Fruit fly (Drosophila melanogaster) whole organism, embryonic: ENCODE measurements around the gene CG32719.

Experiments used
- Ada2b ChIP-seq: fragments of 200-800 bp; sonication (Bioruptor generic); IDR thresholded peaks from 2 replicates; pipeline ENCODE4 v1.3.6; 2022; ENCODE audit warnings: missing biosample characterization, missing genetic modification characterization
- CG10274 ChIP-seq: fragments of 200-800 bp; sonication (Bioruptor generic); optimal IDR thresholded peaks from 3 replicates; lab custom pipeline; 2017; ENCODE audit warnings: missing biosample characterization, mild to moderate bottlenecking, missing genetic modification characterization
- CG10366 ChIP-seq: fragments of 200-800 bp; sonication (Bioruptor generic); IDR thresholded peaks from 2 replicates; pipeline ENCODE4 v1.3.6; 2022; ENCODE audit warnings: missing biosample characterization, missing genetic modification characterization
- CG10565 ChIP-seq: fragments of 200-800 bp; sonication (Bioruptor generic); optimal IDR thresholded peaks from 3 replicates; lab custom pipeline; 2016; ENCODE audit warnings: missing biosample characterization, mild to moderate bottlenecking, missing genetic modification characterization
- CG10979 ChIP-seq: fragments of 200-800 bp; sonication (Bioruptor generic); optimal IDR thresholded peaks from 2 replicates; lab custom pipeline; 2018; ENCODE audit warnings: missing biosample characterization, mild to moderate bottlenecking, missing genetic modification characterization, moderate library complexity
- CG11504 ChIP-seq: fragments of 200-800 bp; sonication (Bioruptor generic); optimal IDR thresholded peaks from 3 replicates; lab custom pipeline; 2019; ENCODE audit warnings: missing biosample characterization, mild to moderate bottlenecking, missing genetic modification characterization, moderate library complexity
- CG13424 ChIP-seq: fragments of 200-800 bp; sonication (Bioruptor generic); optimal IDR thresholded peaks from 2 replicates; lab custom pipeline; 2019; ENCODE audit warnings: missing biosample characterization, mild to moderate bottlenecking, missing genetic modification characterization, moderate library complexity
- CG13894 ChIP-seq: fragments of 200-800 bp; sonication (Bioruptor generic); optimal IDR thresholded peaks from 3 replicates; lab custom pipeline; 2018; ENCODE audit warnings: missing biosample characterization, mild to moderate bottlenecking, missing genetic modification characterization, moderate library complexity
- CG15601 ChIP-seq: fragments of 200-800 bp; sonication (Bioruptor generic); optimal IDR thresholded peaks from 3 replicates; lab custom pipeline; 2019; ENCODE audit warnings: missing biosample characterization, mild to moderate bottlenecking, missing genetic modification characterization, moderate library complexity
- CG1602 ChIP-seq: fragments of 200-800 bp; sonication (Bioruptor generic); optimal IDR thresholded peaks from 3 replicates; lab custom pipeline; 2016; ENCODE audit warnings: missing biosample characterization, missing genetic modification characterization
- CG17328 ChIP-seq: fragments of 200-800 bp; sonication (Bioruptor generic); IDR thresholded peaks from 2 replicates; pipeline ENCODE4 v1.3.6; 2022; ENCODE audit warnings: missing biosample characterization, missing genetic modification characterization
- CG18476 ChIP-seq: fragments of 200-800 bp; sonication (Bioruptor generic); optimal IDR thresholded peaks from 2 replicates; lab custom pipeline; 2016; ENCODE audit warnings: missing biosample characterization, mild to moderate bottlenecking, missing genetic modification characterization
- CG18599 ChIP-seq: fragments of 200-800 bp; sonication (Bioruptor generic); optimal IDR thresholded peaks from 3 replicates; lab custom pipeline; 2017; ENCODE audit warnings: missing biosample characterization, missing genetic modification characterization, mild to moderate bottlenecking, moderate library complexity, missing genetic modification reagents
- CG2712 ChIP-seq: fragments of 200-800 bp; optimal IDR thresholded peaks from 3 replicates; lab custom pipeline; 2019; ENCODE audit warnings: missing biosample characterization, mild to moderate bottlenecking, missing genetic modification characterization, moderate library complexity
- CG30403 ChIP-seq: fragments of 200-800 bp; sonication (Bioruptor generic); optimal IDR thresholded peaks from 3 replicates; lab custom pipeline; 2016; ENCODE audit warnings: missing biosample characterization, missing genetic modification characterization
- CG4424 ChIP-seq: fragments of 200-800 bp; sonication (Bioruptor generic); optimal IDR thresholded peaks from 3 replicates; lab custom pipeline; 2016; ENCODE audit warnings: missing biosample characterization, missing genetic modification characterization
- CG4730 ChIP-seq: fragments of 200-800 bp; sonication (Bioruptor generic); IDR thresholded peaks from 2 replicates; pipeline ENCODE4 v1.3.6; 2022; ENCODE audit warnings: missing biosample characterization, missing genetic modification characterization
- CG6689 ChIP-seq: fragments of 200-800 bp; sonication (Bioruptor generic); IDR thresholded peaks from 2 replicates; pipeline ENCODE4 v1.3.6; 2022; ENCODE audit warnings: missing biosample characterization, missing genetic modification characterization
- CG9727 ChIP-seq: fragments of 200-800 bp; sonication (Bioruptor generic); optimal IDR thresholded peaks from 3 replicates; lab custom pipeline; 2017; ENCODE audit warnings: missing biosample characterization, mild to moderate bottlenecking, missing genetic modification characterization
- Fer2 ChIP-seq: fragments of 200-800 bp; sonication (Bioruptor generic); optimal IDR thresholded peaks from 2 replicates; lab custom pipeline; 2018; ENCODE audit warnings: missing biosample characterization, mild to moderate bottlenecking, missing genetic modification characterization, moderate library complexity
- Oli ChIP-seq: fragments of 200-800 bp; sonication (Bioruptor generic); optimal IDR thresholded peaks from 2 replicates; lab custom pipeline; 2018; ENCODE audit warnings: missing biosample characterization, mild to moderate bottlenecking, missing genetic modification characterization, moderate library complexity
- PHDP ChIP-seq: fragments of 200-800 bp; sonication (Bioruptor generic); optimal IDR thresholded peaks from 3 replicates; lab custom pipeline; 2018; ENCODE audit warnings: missing biosample characterization, mild to moderate bottlenecking, missing genetic modification characterization, moderate library complexity
- Ptx1 ChIP-seq: fragments of 200-800 bp; sonication (Bioruptor generic); IDR thresholded peaks from 2 replicates; pipeline ENCODE4 v1.3.6; 2022; ENCODE audit warnings: missing biosample characterization, missing genetic modification characterization
- Ravus ChIP-seq: fragments of 200-800 bp; sonication (Bioruptor generic); IDR thresholded peaks from 2 replicates; pipeline ENCODE4 v1.3.6; 2022; ENCODE audit warnings: missing biosample characterization, missing genetic modification characterization
- Rfx ChIP-seq: fragments of 200-800 bp; sonication (Bioruptor generic); IDR thresholded peaks from 2 replicates; pipeline ENCODE4 v1.3.6; 2022; ENCODE audit warnings: missing biosample characterization, missing genetic modification characterization
- Stat92E ChIP-seq, 3 experiments: fragments of >200 bp in 2 of 3; fragments of 200-800 bp in 1 of 3; sonication (Bioruptor generic) in 1 of 3; optimal IDR thresholded peaks; 2 replicates each; lab custom pipeline; 2017 to 2019; ENCODE audit warnings: missing biosample characterization in 3 of 3, missing genetic modification characterization in 3 of 3, mild to moderate bottlenecking in 1 of 3, moderate library complexity in 1 of 3
- Xbp1 ChIP-seq: fragments of 200-800 bp; sonication (Bioruptor generic); optimal IDR thresholded peaks from 3 replicates; lab custom pipeline; 2016; ENCODE audit warnings: missing biosample characterization, mild to moderate bottlenecking, missing genetic modification characterization
- ap ChIP-seq: fragments of 200-800 bp; sonication (Bioruptor generic); IDR thresholded peaks from 2 replicates; pipeline ENCODE4 v1.3.6; 2022; ENCODE audit warnings: missing biosample characterization, missing genetic modification characterization
- ato ChIP-seq: fragments of 200-800 bp; sonication (Bioruptor generic); IDR thresholded peaks from 2 replicates; pipeline ENCODE4 v1.3.6; 2022; ENCODE audit warnings: missing biosample characterization, missing genetic modification characterization; ENCODE audit not compliant: partially characterized antibody
- cas ChIP-seq: fragments of 200-800 bp; sonication (Bioruptor generic); IDR thresholded peaks from 2 replicates; pipeline ENCODE4 v1.3.6; 2022; ENCODE audit warnings: missing biosample characterization, missing genetic modification characterization
- chn ChIP-seq: fragments of 200-800 bp; sonication (Bioruptor generic); optimal IDR thresholded peaks from 2 replicates; lab custom pipeline; 2016; ENCODE audit warnings: missing biosample characterization, missing genetic modification characterization
- ci ChIP-seq: fragments of 200-800 bp; sonication (Bioruptor generic); IDR thresholded peaks from 3 replicates; pipeline ENCODE4 v1.3.6; 2022; ENCODE audit warnings: missing biosample characterization, missing genetic modification characterization
- dmrt99B ChIP-seq: fragments of 200-800 bp; sonication (Bioruptor generic); optimal IDR thresholded peaks from 2 replicates; lab custom pipeline; 2018; ENCODE audit warnings: missing biosample characterization, mild to moderate bottlenecking, missing genetic modification characterization, moderate library complexity
- dpn ChIP-seq, 2 experiments: fragments of 200-800 bp; sonication (Bioruptor generic); optimal IDR thresholded peaks; 3 replicates each; lab custom pipeline; 2016; ENCODE audit warnings: missing biosample characterization in 2 of 2, missing genetic modification characterization in 2 of 2
- ems ChIP-seq: fragments of 200-800 bp; sonication (Bioruptor generic); optimal IDR thresholded peaks from 3 replicates; lab custom pipeline; 2016; ENCODE audit warnings: missing biosample characterization, missing genetic modification characterization
- en ChIP-seq: fragments of 200-800 bp; sonication (Bioruptor generic); optimal IDR thresholded peaks from 2 replicates; lab custom pipeline; 2016; ENCODE audit warnings: missing biosample characterization, missing genetic modification characterization
- grau ChIP-seq: fragments of 200-800 bp; optimal IDR thresholded peaks from 3 replicates; lab custom pipeline; 2019; ENCODE audit warnings: missing biosample characterization, mild to moderate bottlenecking, missing genetic modification characterization, moderate library complexity
- ind ChIP-seq: fragments of 200-800 bp; sonication (Bioruptor generic); optimal IDR thresholded peaks from 3 replicates; lab custom pipeline; 2016; ENCODE audit warnings: missing biosample characterization, missing genetic modification characterization
- insv ChIP-seq, 2 experiments: fragments of 200-800 bp; sonication (Bioruptor generic); optimal IDR thresholded peaks; 3 replicates each; lab custom pipeline; 2016 to 2018; ENCODE audit warnings: missing biosample characterization in 2 of 2, missing genetic modification characterization in 2 of 2
- kay ChIP-seq: fragments of 200-800 bp; sonication (Bioruptor generic); optimal IDR thresholded peaks from 2 replicates; lab custom pipeline; 2016; ENCODE audit warnings: missing biosample characterization, missing genetic modification characterization
- lmd ChIP-seq: fragments of 200-800 bp; sonication (Bioruptor generic); IDR thresholded peaks from 2 replicates; pipeline ENCODE4 v1.3.6; 2022; ENCODE audit warnings: missing biosample characterization, missing genetic modification characterization
- lola ChIP-seq, 3 experiments: fragments of >200 bp in 2 of 3; fragments of 200-800 bp in 1 of 3; sonication (Bioruptor generic) in 1 of 3; optimal IDR thresholded peaks; 2 replicates each; lab custom pipeline; 2017 to 2019; ENCODE audit warnings: missing biosample characterization in 3 of 3, missing genetic modification characterization in 3 of 3, mild to moderate bottlenecking in 1 of 3, moderate library complexity in 1 of 3
- onecut ChIP-seq: fragments of 200-800 bp; sonication (Bioruptor generic); IDR thresholded peaks from 2 replicates; pipeline ENCODE4 v1.3.6; 2022; ENCODE audit warnings: missing biosample characterization, missing genetic modification characterization
- phol ChIP-seq: fragments of 200-800 bp; sonication (Bioruptor generic); optimal IDR thresholded peaks from 3 replicates; lab custom pipeline; 2018; ENCODE audit warnings: missing biosample characterization, mild to moderate bottlenecking, missing genetic modification characterization, moderate library complexity
- row ChIP-seq: fragments of 200-800 bp; sonication (Bioruptor generic); IDR thresholded peaks from 3 replicates; pipeline ENCODE4 v1.3.6; 2022; ENCODE audit warnings: missing biosample characterization, missing genetic modification characterization
- shn ChIP-seq: fragments of 200-800 bp; sonication (Bioruptor generic); optimal IDR thresholded peaks from 3 replicates; lab custom pipeline; 2016; ENCODE audit warnings: missing biosample characterization, missing genetic modification characterization
- stc ChIP-seq: fragments of 200-800 bp; sonication (Bioruptor generic); IDR thresholded peaks from 2 replicates; pipeline ENCODE4 v1.3.6; 2022; ENCODE audit warnings: missing biosample characterization, missing genetic modification characterization
- sug ChIP-seq: fragments of 200-800 bp; optimal IDR thresholded peaks from 2 replicates; lab custom pipeline; 2019; ENCODE audit warnings: missing biosample characterization, mild to moderate bottlenecking, missing genetic modification characterization, moderate library complexity
- unpg ChIP-seq: fragments of 200-800 bp; sonication (Bioruptor generic); optimal IDR thresholded peaks from 3 replicates; lab custom pipeline; 2018; ENCODE audit warnings: missing biosample characterization, mild to moderate bottlenecking, missing genetic modification characterization, moderate library complexity

CG32719 gene

DNA sequence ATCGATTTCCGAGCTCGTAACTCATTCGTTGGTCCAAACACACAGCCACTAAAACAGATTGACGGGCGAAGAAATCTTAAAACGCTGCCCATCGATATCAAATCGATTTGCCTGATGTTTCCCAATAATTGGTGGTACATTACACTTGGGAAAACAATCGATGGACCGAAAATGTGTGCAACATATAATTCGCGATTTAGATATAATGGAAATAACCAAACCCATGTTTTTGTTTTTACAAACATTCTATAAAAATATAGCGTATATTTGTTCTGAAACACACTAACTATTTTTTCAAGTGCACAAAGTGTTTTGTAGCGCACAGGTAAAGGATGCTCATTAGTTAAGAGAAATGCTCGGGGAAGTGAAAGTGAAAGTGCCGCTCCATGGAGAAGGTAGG, 4.3 kb upstream of the CG32719 start (continued):
- TF ChIP-seq sug (tag; lab: Kevin White, UChicago) (no peak), ato (no peak), ap (GFP tag; lab: Robert Waterston, UW) (no peak), shn (no peak), ind (no peak)

DNA sequence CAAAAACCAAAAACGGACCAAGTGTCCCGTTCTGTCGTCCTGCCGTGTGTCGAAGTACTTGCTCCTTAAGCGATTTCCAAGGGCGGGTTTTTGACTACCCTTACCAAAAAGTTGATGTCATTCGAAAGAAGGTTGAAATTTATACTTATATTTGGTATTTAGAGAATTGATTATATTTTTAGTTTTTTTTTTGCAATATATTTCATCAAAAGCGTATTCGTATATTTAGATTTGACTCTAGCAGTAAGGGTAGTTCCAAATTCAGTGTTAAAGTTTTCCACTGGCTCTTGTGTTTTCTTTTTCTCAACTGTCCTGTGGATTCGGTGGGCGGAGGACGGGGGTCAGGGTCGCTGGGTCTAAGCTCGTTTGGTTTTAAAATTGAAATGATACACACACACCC, 2.9 kb upstream of the CG32719 start:
- TF ChIP-seq CG10366 (GFP tag; lab: Robert Waterston, UW) (peak; percentile 36; the same call in 1 of the 2 replicates), lmd (GFP tag; lab: Robert Waterston, UW) (peak; percentile 42; the same call in 1 of the 2 replicates), unpg (GFP tag; lab: Kevin White, UChicago) (peak; percentile 11), Stat92E (GFP tag; optimal IDR thresholded peaks at IDR 0.05; lab: Kevin White, UChicago) (no peak), grau (tag; lab: Kevin White, UChicago) (peak; percentile 10), CG2712 (tag; lab: Kevin White, UChicago) (peak; percentile 51), dpn (GFP tag; optimal IDR thresholded peaks at IDR 0.05; lab: Kevin White, UChicago) (peak in 1 of 2 experiments; percentile 2), chn (GFP tag; lab: Kevin White, UChicago) (no peak), ato (no peak), CG15601 (tag; lab: Kevin White, UChicago) (peak; percentile 31), CG17328 (peak; percentile 54; the same call in 1 of the 2 replicates), CG18476 (peak; percentile 11), Rfx (GFP tag; lab: Robert Waterston, UW) (0 out of 2 replicates have a peak, but pooled peaks have one; percentile 7), cas (GFP tag; lab: Robert Waterston, UW) (no peak), CG4424 (GFP tag; lab: Kevin White, UChicago) (peak; percentile 7), Xbp1 (GFP tag; lab: Kevin White, UChicago) (peak; percentile 1), CG1602 (GFP tag; lab: Kevin White, UChicago) (no peak), ci (GFP tag; lab: Robert Waterston, UW) (peak; percentile 39; the same call in 1 of the 3 replicates), Ptx1 (GFP tag; lab: Robert Waterston, UW) (peak; percentile 48), row (peak; percentile 71), CG10565 (GFP tag; lab: Kevin White, UChicago) (no peak), phol (tag; lab: Kevin White, UChicago) (peak; percentile 30), Ada2b (GFP tag; lab: Robert Waterston, UW) (peak; percentile 27; the same call in 1 of the 2 replicates), CG4730 (GFP tag; lab: Robert Waterston, UW) (no peak), CG30403 (GFP tag; lab: Kevin White, UChicago) (peak; percentile 10), Oli (tag; lab: Kevin White, UChicago) (peak; percentile 19), Ravus (no peak), stc (GFP tag; lab: Robert Waterston, UW) (0 out of 2 replicates have a peak, but pooled peaks have one; percentile 18), CG13894 (tag; lab: Kevin White, UChicago) (peak; percentile 0), onecut (GFP tag; lab: Robert Waterston, UW) (peak; percentile 20; the same call in 1 of the 2 replicates), CG6689 (GFP tag; lab: Robert Waterston, UW) (peak; percentile 48), CG10979 (tag; lab: Kevin White, UChicago) (peak; percentile 54), ems (no peak), lola (GFP tag; optimal IDR thresholded peaks at IDR 0.05; lab: Kevin White, UChicago) (peak in 1 of 3 experiments; percentile 26), PHDP (tag; lab: Kevin White, UChicago) (peak; percentile 50), CG9727 (GFP tag; lab: Kevin White, UChicago) (peak; percentile 15), dmrt99B (tag; lab: Kevin White, UChicago) (peak; percentile 68), CG18599 (peak; percentile 72), CG13424 (tag; lab: Kevin White, UChicago) (peak; percentile 41), CG10274 (GFP tag; lab: Kevin White, UChicago) (no peak), Fer2 (tag; lab: Kevin White, UChicago) (no peak), kay (GFP tag; lab: Kevin White, UChicago) (no peak), CG11504 (tag; lab: Kevin White, UChicago) (peak; percentile 69), insv (GFP tag; optimal IDR thresholded peaks at IDR 0.05; lab: Kevin White, UChicago) (no peak), en (GFP tag; lab: Kevin White, UChicago) (no peak)
